Fruit fly (Drosophila melanogaster): ENCODE results near the gene asp.

- TF ChIP-seq toe (GFP tag; optimal IDR thresholded peaks at IDR 0.05) = no peak
- no peak for TF ChIP-seq kay (GFP tag; ENCODE audit: borderline replicate concordance)
- no peak for TF ChIP-seq CG33017 (tag; optimal IDR thresholded peaks at IDR 0.05)
- no peak for TF ChIP-seq CG11617 (GFP tag; optimal IDR thresholded peaks at IDR 0.05)
- no peak for TF ChIP-seq bab1 (GFP tag; optimal IDR thresholded peaks at IDR 0.05)
Measured at dm6 chr3R:24749055-24749992, 4.3 kb upstream of the asp start, which contains the start of gene tld.

Data from whole organism, adult.